Fruit fly (Drosophila melanogaster): ENCODE data around the gene mil.

Gene mil

DNA sequence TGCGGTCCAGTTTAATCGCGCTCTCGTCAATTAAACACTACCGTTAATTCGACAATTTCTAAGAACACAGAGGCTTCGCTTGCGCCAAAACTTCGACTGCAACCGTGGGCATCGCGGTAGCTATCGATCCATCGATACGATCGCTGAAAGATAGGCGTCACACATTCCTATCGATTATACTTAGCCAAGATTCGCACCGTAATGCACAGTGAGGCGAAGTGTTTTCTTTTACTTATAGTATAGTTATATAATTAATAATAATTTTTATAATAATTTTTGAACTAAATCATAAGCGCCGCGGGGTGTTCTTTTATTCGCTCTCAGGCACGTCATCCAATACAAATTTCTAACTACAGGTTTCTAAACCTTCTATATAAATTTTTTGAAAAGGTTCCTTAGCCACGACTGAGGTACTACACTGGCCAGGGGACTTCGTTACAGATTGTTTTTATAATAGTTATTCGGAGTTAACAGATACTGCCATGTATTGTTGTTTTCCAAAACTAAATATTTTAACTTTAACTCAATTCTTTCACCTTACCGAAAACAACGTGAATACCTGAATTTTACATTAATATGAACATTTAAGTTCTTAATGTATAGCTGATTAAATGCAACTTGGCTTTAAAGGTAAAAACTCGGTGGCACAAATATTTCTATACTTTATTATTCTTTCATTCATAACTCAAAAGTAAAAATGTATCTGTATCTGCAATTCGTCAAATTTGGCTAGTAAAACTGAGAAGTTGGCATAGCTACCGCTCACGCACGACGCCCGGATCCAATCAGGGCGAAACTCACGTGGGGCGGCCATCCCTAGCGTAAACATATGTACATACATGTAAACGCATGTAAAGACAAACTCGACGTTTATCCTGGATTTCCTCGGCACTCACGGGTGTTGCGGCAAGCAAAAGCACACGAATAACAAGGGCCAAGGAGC is 25.8 kb downstream of the mil start, which contains the start of the genes NSD and BOD1 (continued):
- peak; percentile 22 for TF ChIP-seq CG31627 (GFP tag; optimal IDR thresholded peaks at IDR 0.05)
- peak; percentile 1 for TF ChIP-seq Ets96B (tag; optimal IDR thresholded peaks at IDR 0.05)
- TF ChIP-seq Ets21C (GFP tag; optimal IDR thresholded peaks at IDR 0.05), result no peak
- no peak for TF ChIP-seq fd85E (GFP tag; optimal IDR thresholded peaks at IDR 0.05)
- no peak for TF ChIP-seq fd59A (GFP tag; optimal IDR thresholded peaks at IDR 0.05)
- peak; percentile 29 for TF ChIP-seq Sox15 (GFP tag; optimal IDR thresholded peaks at IDR 0.05)
- TF ChIP-seq CG3032 (tag; optimal IDR thresholded peaks at IDR 0.05), result peak; percentile 49
- peak; percentile 61 for TF ChIP-seq CG32006 (GFP tag; optimal IDR thresholded peaks at IDR 0.05)
- no peak for TF ChIP-seq ss (GFP tag; optimal IDR thresholded peaks at IDR 0.05)
- no peak for TF ChIP-seq acj6 (GFP tag; optimal IDR thresholded peaks at IDR 0.05)
- TF ChIP-seq lz (GFP tag; optimal IDR thresholded peaks at IDR 0.05), result peak; percentile 49
- TF ChIP-seq CG3919 (GFP tag; optimal IDR thresholded peaks at IDR 0.05), result no peak
- TF ChIP-seq CG8632 (GFP tag; optimal IDR thresholded peaks at IDR 0.05), result no peak
- TF ChIP-seq CG6163 (GFP tag; IDR thresholded peaks at IDR 0.05), result peak; percentile 76
- TF ChIP-seq dac (GFP tag; optimal IDR thresholded peaks at IDR 0.05), result no peak
- peak; percentile 17 for TF ChIP-seq CG11902 (GFP tag; optimal IDR thresholded peaks at IDR 0.05)
- TF ChIP-seq CG15336 (GFP tag; IDR thresholded peaks at IDR 0.05), result no peak
- TF ChIP-seq CG11762 (GFP tag; optimal IDR thresholded peaks at IDR 0.05; ENCODE audit: insufficient read depth), result no peak

DNA sequence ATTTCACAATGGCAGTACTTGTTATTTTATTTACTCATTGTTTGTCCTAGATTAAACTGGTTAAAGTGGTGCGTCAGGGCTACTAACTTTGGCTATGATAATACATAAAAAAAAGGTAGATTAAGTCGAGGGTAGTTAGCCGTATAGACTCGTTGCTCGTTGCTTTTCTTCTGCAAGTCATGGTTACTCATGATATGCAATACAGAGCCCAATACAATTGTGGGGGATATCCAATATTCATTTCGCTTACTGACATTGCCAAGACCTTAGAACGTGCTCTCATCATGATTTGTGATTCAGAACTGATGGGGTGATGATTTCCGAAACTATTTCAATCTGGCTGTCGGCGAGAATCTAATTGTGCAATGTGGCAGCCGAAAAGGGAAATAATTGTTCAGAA is 33.2 kb downstream of the mil start:
- TF ChIP-seq Hr39 (GFP tag; optimal IDR thresholded peaks at IDR 0.05), result no peak
- TF ChIP-seq Eip78C (GFP tag), result peak; percentile 49

DNA sequence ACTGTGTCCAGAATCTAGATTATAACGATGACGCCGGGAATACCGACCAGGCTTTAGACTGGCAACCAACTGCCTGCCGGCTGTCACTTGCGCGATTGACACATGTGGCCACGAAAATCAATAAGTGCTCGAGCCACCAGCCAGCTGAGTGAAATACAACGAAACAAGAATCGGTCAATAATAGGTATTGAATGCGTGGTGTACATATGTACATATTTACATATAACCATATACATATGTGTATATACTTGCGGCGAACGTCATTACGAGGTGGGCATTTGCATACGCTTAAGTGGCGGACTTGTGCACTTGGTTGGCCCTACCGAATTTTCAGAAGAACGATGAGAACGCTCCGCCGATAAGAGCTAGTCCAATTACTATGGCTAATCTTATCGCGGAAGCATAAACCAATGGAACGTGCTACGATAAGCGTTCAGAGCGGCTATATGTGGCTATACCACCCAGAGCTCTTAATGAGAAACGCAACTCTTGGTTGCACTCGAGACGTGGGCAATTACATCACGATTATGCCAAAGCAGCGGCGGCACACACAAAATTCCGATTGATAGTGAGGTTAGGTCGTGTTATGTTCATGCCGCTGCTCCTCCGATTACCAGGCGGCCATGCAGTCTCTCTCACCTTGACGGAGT is 34.4 kb downstream of the mil start:
- TF ChIP-seq Gug (GFP tag; IDR thresholded peaks at IDR 0.05), result no peak
- TF ChIP-seq Eip78C (GFP tag), result peak; percentile 33
- no peak for TF ChIP-seq CG11294 (GFP tag; IDR thresholded peaks at IDR 0.05)
- TF ChIP-seq dsx (GFP tag; optimal IDR thresholded peaks at IDR 0.05; ENCODE audit: poor library complexity, severe bottlenecking), result no peak
- no peak for TF ChIP-seq svp (GFP tag)
- TF ChIP-seq CG8632 (GFP tag; optimal IDR thresholded peaks at IDR 0.05), result no peak
- peak; percentile 75 for TF ChIP-seq vri (GFP tag; optimal IDR thresholded peaks at IDR 0.05)
- no peak for TF ChIP-seq fd85E (GFP tag; optimal IDR thresholded peaks at IDR 0.05)
- no peak for TF ChIP-seq Hr39 (GFP tag; optimal IDR thresholded peaks at IDR 0.05)
- no peak for TF ChIP-seq Ets21C (GFP tag; optimal IDR thresholded peaks at IDR 0.05)
- no peak for TF ChIP-seq Hr4 (GFP tag; optimal IDR thresholded peaks at IDR 0.05)
- no peak for TF ChIP-seq Eip93F (GFP tag; optimal IDR thresholded peaks at IDR 0.05)
- peak; percentile 85 for TF ChIP-seq fkh (GFP tag; optimal IDR thresholded peaks at IDR 0.05)
- no peak for TF ChIP-seq topi (GFP tag; optimal IDR thresholded peaks at IDR 0.05)
- no peak for TF ChIP-seq CG6792 (GFP tag; optimal IDR thresholded peaks at IDR 0.05)
- no peak for TF ChIP-seq CG6276 (GFP tag; optimal IDR thresholded peaks at IDR 0.05)
- no peak for TF ChIP-seq ss (GFP tag; optimal IDR thresholded peaks at IDR 0.05)
- no peak for TF ChIP-seq CG34406 (GFP tag; optimal IDR thresholded peaks at IDR 0.05)
- TF ChIP-seq CG11762 (GFP tag; optimal IDR thresholded peaks at IDR 0.05; ENCODE audit: insufficient read depth), result no peak

DNA sequence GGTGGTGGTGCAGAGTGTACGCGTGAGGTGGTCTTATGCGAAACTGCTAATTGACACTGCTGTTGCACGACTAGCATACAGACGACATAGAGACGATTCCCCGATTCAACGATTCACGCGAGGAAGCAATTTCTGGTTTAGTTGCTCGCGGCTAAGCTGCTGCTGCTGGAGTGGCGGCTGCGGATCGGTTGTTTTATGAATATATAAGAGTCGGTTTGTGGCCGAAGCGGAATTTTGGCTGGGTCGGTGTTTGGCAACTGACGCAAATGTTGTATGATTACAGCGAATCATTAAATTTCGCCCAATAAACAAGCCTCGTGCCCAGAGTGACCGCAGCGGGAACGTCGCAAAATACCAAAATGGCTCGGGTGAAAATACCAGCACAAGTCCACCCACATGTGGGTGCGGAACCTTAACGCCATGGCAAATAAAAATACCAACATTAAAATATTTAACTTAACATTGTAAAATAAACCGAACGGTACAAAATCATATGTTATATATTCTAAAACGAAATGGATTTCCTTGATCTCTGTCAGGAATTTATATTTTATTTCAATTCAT is 35.5 kb downstream of the mil start, which contains the start of gene mfrn:
mfrn (minus strand) TSS at position 340 of the 564 bp plus-strand sequence.
- TF ChIP-seq CG8632 (GFP tag; optimal IDR thresholded peaks at IDR 0.05) (no peak), pdm3 (GFP tag; optimal IDR thresholded peaks at IDR 0.05) (no peak), fkh (GFP tag; optimal IDR thresholded peaks at IDR 0.05) (no peak), CG6854 (GFP tag; optimal IDR thresholded peaks at IDR 0.05) (peak; percentile 7), CG6276 (GFP tag; optimal IDR thresholded peaks at IDR 0.05) (no peak), OdsH (GFP tag; optimal IDR thresholded peaks at IDR 0.05) (no peak), esn (GFP tag; optimal IDR thresholded peaks at IDR 0.05) (no peak), Eip93F (GFP tag; optimal IDR thresholded peaks at IDR 0.05) (no peak), net (GFP tag; optimal IDR thresholded peaks at IDR 0.05) (no peak)
